Worm (Caenorhabditis elegans) whole organism, L1 larva: Measurements from ENCODE around the gene ins-37.

Source experiments
- C16A3.4 ChIP-seq: fragments of 150-350 bp; optimal IDR thresholded peaks from 2 replicates; lab custom pipeline; 2014; ENCODE audit warnings: missing biosample characterization, missing genetic modification characterization
- F16B12.6 ChIP-seq: fragments of 150-350 bp; optimal IDR thresholded peaks from 2 replicates; lab custom pipeline; 2014; ENCODE audit warnings: missing biosample characterization, missing genetic modification characterization
- Y116A8C.19 ChIP-seq: sonication (generic microtip); optimal IDR thresholded peaks from 2 replicates; lab custom pipeline; 2016; ENCODE audit warnings: missing compliant biosample characterization, missing genetic modification characterization, borderline replicate concordance
- aha-1 ChIP-seq: fragments of 150-350 bp; optimal IDR thresholded peaks from 2 replicates; lab custom pipeline; 2014; ENCODE audit warnings: missing biosample characterization, missing genetic modification characterization
- alr-1 ChIP-seq: fragments of 200-800 bp; sonication (Bioruptor generic); optimal IDR thresholded peaks from 2 replicates; lab custom pipeline; 2018; ENCODE audit warnings: borderline replicate concordance, mild to moderate bottlenecking, missing genetic modification characterization, missing compliant biosample characterization
- aly-2 ChIP-seq: fragments of 150-350 bp; optimal IDR thresholded peaks from 2 replicates; lab custom pipeline; 2014; ENCODE audit warnings: missing biosample characterization, missing genetic modification characterization
- ceh-82 ChIP-seq, 3 experiments: fragments of 150-350 bp in 1 of 3; sonication (generic microtip) in 2 of 3; optimal IDR thresholded peaks; 2 replicates each; lab custom pipeline; 2014 to 2017; ENCODE audit warnings: missing biosample characterization in 3 of 3, missing genetic modification characterization in 3 of 3
- ceh-88 ChIP-seq: fragments of 200-800 bp; sonication (Bioruptor generic); IDR thresholded peaks from 2 replicates; pipeline ENCODE4 v1.3.6; 2022; ENCODE audit warnings: missing genetic modification characterization, missing compliant biosample characterization
- ces-1 ChIP-seq: fragments of 150-350 bp; optimal IDR thresholded peaks from 2 replicates; lab custom pipeline; 2014; ENCODE audit warnings: missing biosample characterization, missing genetic modification reagents, missing genetic modification characterization
- dsc-1 ChIP-seq: sonication (generic microtip); optimal IDR thresholded peaks from 2 replicates; lab custom pipeline; 2016; ENCODE audit warnings: mild to moderate bottlenecking, missing genetic modification characterization, missing compliant biosample characterization
- efl-1 ChIP-seq, 4 experiments: fragments of 150-350 bp; optimal IDR thresholded peaks in 3 of 4; peaks in 1 of 4; 1 replicate in 1 of 4; 2 replicates in 3 of 4; lab custom pipeline; 2014; ENCODE audit warnings: missing biosample characterization in 2 of 4, missing genetic modification characterization in 2 of 4, missing genetic modification reagents in 2 of 4
- efl-3 ChIP-seq: fragments of 200-800 bp; sonication (Bioruptor generic); optimal IDR thresholded peaks from 2 replicates; lab custom pipeline; 2018; ENCODE audit warnings: mild to moderate bottlenecking, missing genetic modification characterization, missing compliant biosample characterization
- ets-5 ChIP-seq: fragments of 200-800 bp; sonication (Bioruptor generic); IDR thresholded peaks from 2 replicates; pipeline ENCODE4 v1.3.6; 2022; ENCODE audit warnings: missing genetic modification characterization, missing compliant biosample characterization
- fkh-10 ChIP-seq: sonication (generic microtip); optimal IDR thresholded peaks from 2 replicates; lab custom pipeline; 2017; ENCODE audit warnings: missing biosample characterization, missing genetic modification reagents, missing genetic modification characterization
- grh-1 ChIP-seq: fragments of 200-800 bp; sonication (Bioruptor generic); IDR thresholded peaks from 2 replicates; pipeline ENCODE4 v1.3.6; 2022; ENCODE audit warnings: missing genetic modification reagents, missing genetic modification characterization, missing compliant biosample characterization
- lin-13 ChIP-seq: fragments of 150-350 bp; optimal IDR thresholded peaks from 2 replicates; lab custom pipeline; 2014; ENCODE audit warnings: missing biosample characterization, missing genetic modification reagents, missing genetic modification characterization
- lin-14 ChIP-seq: fragments of 200-800 bp; sonication (Bioruptor generic); optimal IDR thresholded peaks from 2 replicates; lab custom pipeline; 2018; ENCODE audit warnings: mild to moderate bottlenecking, missing genetic modification characterization, moderate library complexity, missing compliant biosample characterization
- lin-35 ChIP-seq, 2 experiments: fragments of 150-350 bp; optimal IDR thresholded peaks; 2 replicates each; lab custom pipeline; 2014; ENCODE audit warnings: missing biosample characterization in 2 of 2, missing genetic modification characterization in 2 of 2, missing genetic modification reagents in 2 of 2
- lin-39 ChIP-seq: fragments of 150-350 bp; optimal IDR thresholded peaks from 2 replicates; lab custom pipeline; 2014; ENCODE audit warnings: missing biosample characterization, missing genetic modification reagents, missing genetic modification characterization
- lsy-2 ChIP-seq, 2 experiments: fragments of 150-350 bp; optimal IDR thresholded peaks; 2 replicates each; lab custom pipeline; 2014; ENCODE audit warnings: missing biosample characterization in 2 of 2, missing genetic modification characterization in 2 of 2
- mdl-1 ChIP-seq, 2 experiments: fragments of 150-350 bp; optimal IDR thresholded peaks; 2 replicates each; lab custom pipeline; 2014 to 2017; ENCODE audit warnings: missing biosample characterization in 2 of 2, missing genetic modification characterization in 2 of 2, inconsistent platforms in 1 of 2
- mep-1 ChIP-seq: fragments of 150-350 bp; optimal IDR thresholded peaks from 2 replicates; lab custom pipeline; 2014; ENCODE audit warnings: missing biosample characterization, missing genetic modification characterization
- nhr-19 ChIP-seq: fragments of 200-800 bp; sonication (Bioruptor generic); conservative IDR thresholded peaks from 2 replicates; pipeline ENCODE4 v1.3.6; 2022; ENCODE audit warnings: missing genetic modification characterization, missing compliant biosample characterization
- nhr-20 ChIP-seq: sonication (generic microtip); optimal IDR thresholded peaks from 2 replicates; lab custom pipeline; 2016; ENCODE audit warnings: mild to moderate bottlenecking, missing genetic modification characterization, missing compliant biosample characterization
- nhr-237 ChIP-seq: fragments of 150-350 bp; optimal IDR thresholded peaks from 2 replicates; lab custom pipeline; 2014; ENCODE audit warnings: missing biosample characterization, missing genetic modification characterization
- nhr-47 ChIP-seq: sonication (generic microtip); optimal IDR thresholded peaks from 2 replicates; lab custom pipeline; 2016; ENCODE audit warnings: mild to moderate bottlenecking, missing genetic modification characterization, moderate library complexity, missing compliant biosample characterization
- nhr-71 ChIP-seq: sonication (generic microtip); optimal IDR thresholded peaks from 2 replicates; lab custom pipeline; 2016; ENCODE audit warnings: mild to moderate bottlenecking, missing genetic modification characterization, moderate library complexity, missing compliant biosample characterization
- nhr-85 ChIP-seq: sonication (generic microtip); peaks from one replicate; lab custom pipeline; 2016; ENCODE audit warnings: missing genetic modification characterization, inconsistent platforms, missing compliant biosample characterization
- pag-3 ChIP-seq: sonication (generic microtip); optimal IDR thresholded peaks from 2 replicates; lab custom pipeline; 2017; ENCODE audit warnings: missing genetic modification characterization, mild to moderate bottlenecking, missing compliant biosample characterization, antibody characterized with exemption, borderline replicate concordance; ENCODE audit not compliant: insufficient read depth
- pax-3 ChIP-seq: fragments of 200-800 bp; sonication (Bioruptor generic); optimal IDR thresholded peaks from 2 replicates; lab custom pipeline; 2018; ENCODE audit warnings: mild to moderate bottlenecking, missing genetic modification characterization, moderate library complexity, missing compliant biosample characterization
- pqm-1 ChIP-seq: sonication (generic microtip); optimal IDR thresholded peaks from 3 replicates; lab custom pipeline; 2017; ENCODE audit warnings: missing biosample characterization, missing genetic modification characterization
- rnt-1 ChIP-seq: sonication (generic microtip); optimal IDR thresholded peaks from 2 replicates; lab custom pipeline; 2016; ENCODE audit warnings: mild to moderate bottlenecking, missing genetic modification characterization, moderate library complexity, missing compliant biosample characterization
- snpc-4 ChIP-seq: fragments of 150-350 bp; optimal IDR thresholded peaks from 2 replicates; lab custom pipeline; 2014; ENCODE audit warnings: missing biosample characterization, missing genetic modification characterization
- snu-23 ChIP-seq: sonication (generic microtip); optimal IDR thresholded peaks from 2 replicates; lab custom pipeline; 2016; ENCODE audit warnings: missing genetic modification characterization, missing compliant biosample characterization
- sup-37 ChIP-seq: fragments of 200-800 bp; sonication (Bioruptor generic); optimal IDR thresholded peaks from 2 replicates; lab custom pipeline; 2018; ENCODE audit warnings: mild to moderate bottlenecking, missing genetic modification characterization, missing compliant biosample characterization
- swsn-7 ChIP-seq: sonication (generic microtip); optimal IDR thresholded peaks from 2 replicates; lab custom pipeline; 2016; ENCODE audit warnings: missing genetic modification characterization, missing compliant biosample characterization
- tbx-2 ChIP-seq: sonication (generic microtip); optimal IDR thresholded peaks from 2 replicates; lab custom pipeline; 2016; ENCODE audit warnings: missing genetic modification characterization, missing compliant biosample characterization
- tlp-1 ChIP-seq: fragments of 150-350 bp; optimal IDR thresholded peaks from 2 replicates; lab custom pipeline; 2014; ENCODE audit warnings: missing biosample characterization, missing genetic modification characterization
- unc-62 ChIP-seq: fragments of 150-350 bp; optimal IDR thresholded peaks from 2 replicates; lab custom pipeline; 2014; ENCODE audit warnings: missing biosample characterization, missing genetic modification reagents, missing genetic modification characterization
- unc-98 ChIP-seq: fragments of 200-800 bp; sonication (Bioruptor generic); IDR thresholded peaks from 2 replicates; pipeline ENCODE4 v1.3.6; 2022; ENCODE audit warnings: missing genetic modification characterization, missing compliant biosample characterization
- vab-15 ChIP-seq: sonication (generic microtip); optimal IDR thresholded peaks from 2 replicates; lab custom pipeline; 2017; ENCODE audit warnings: missing genotype, mild to moderate bottlenecking, missing genetic modification characterization, missing compliant biosample characterization

Gene ins-37

ce11 chrII:13813413-13813812, 22.5 kb downstream of the ins-37 start:
- no peak for TF ChIP-seq aly-2
- TF ChIP-seq lsy-2 (tag; optimal IDR thresholded peaks at IDR 0.05; lab: Kevin White, UChicago), result no peak
- TF ChIP-seq tbx-2 (tag; lab: Kevin White, UChicago), result peak; percentile 31
- TF ChIP-seq ces-1, result peak; percentile 58
- TF ChIP-seq lin-35 (GFP tag; optimal IDR thresholded peaks at IDR 0.05; lab: Kevin White, UChicago), result no peak
- TF ChIP-seq ceh-82 (tag; optimal IDR thresholded peaks at IDR 0.05; lab: Kevin White, UChicago), result no peak
- no peak for TF ChIP-seq unc-98 (GFP tag; lab: Robert Waterston, UW)
- peak; percentile 4 for TF ChIP-seq nhr-85 (tag; lab: Kevin White, UChicago)
- TF ChIP-seq ceh-88 (GFP tag; lab: Robert Waterston, UW), result no peak
- no peak for TF ChIP-seq pqm-1
- peak; percentile 38 for TF ChIP-seq fkh-10 (GFP tag; lab: Kevin White, UChicago)
- TF ChIP-seq Y116A8C.19 (tag; lab: Kevin White, UChicago), result no peak
- no peak for TF ChIP-seq pax-3 (tag; lab: Kevin White, UChicago)
- TF ChIP-seq alr-1 (tag; lab: Kevin White, UChicago), result no peak
- no peak for TF ChIP-seq dsc-1 (tag; lab: Kevin White, UChicago)
- TF ChIP-seq C16A3.4 (tag; lab: Kevin White, UChicago), result no peak
- TF ChIP-seq rnt-1 (tag; lab: Kevin White, UChicago), result no peak
- TF ChIP-seq efl-3 (GFP tag; lab: Kevin White, UChicago), result no peak
- TF ChIP-seq mep-1 (tag; lab: Kevin White, UChicago), result no peak
- TF ChIP-seq lin-13 (GFP tag; lab: Kevin White, UChicago), result no peak
- TF ChIP-seq snpc-4 (tag; lab: Kevin White, UChicago), result peak; percentile 69
- peak; percentile 48 for TF ChIP-seq nhr-47 (tag; lab: Kevin White, UChicago)
- TF ChIP-seq unc-62 (GFP tag; lab: Kevin White, UChicago), result no peak
- no peak for TF ChIP-seq pag-3 (tag; lab: Kevin White, UChicago)
- TF ChIP-seq swsn-7 (tag; lab: Kevin White, UChicago), result peak; percentile 16
- peak; percentile 76 for TF ChIP-seq lin-14 (GFP tag; lab: Kevin White, UChicago)
- no peak for TF ChIP-seq sup-37 (GFP tag; lab: Kevin White, UChicago)
- no peak for TF ChIP-seq F16B12.6 (tag; lab: Kevin White, UChicago)
- no peak for TF ChIP-seq vab-15
- no peak for TF ChIP-seq tlp-1 (tag; lab: Kevin White, UChicago)
- no peak for TF ChIP-seq ets-5 (GFP tag; lab: Robert Waterston, UW)
- TF ChIP-seq mdl-1 (tag; optimal IDR thresholded peaks at IDR 0.05; lab: Kevin White, UChicago), result no peak
- no peak for TF ChIP-seq grh-1 (GFP tag; lab: Robert Waterston, UW)
- no peak for TF ChIP-seq snu-23 (GFP tag; lab: Kevin White, UChicago)
- TF ChIP-seq nhr-20 (tag; lab: Kevin White, UChicago), result no peak
- TF ChIP-seq efl-1 (optimal IDR thresholded peaks at IDR 0.05; lab: Kevin White, UChicago), result no peak
- no peak for TF ChIP-seq efl-1 (GFP tag; optimal IDR thresholded peaks at IDR 0.05 in 1 of 2; lab: Kevin White, UChicago)
- TF ChIP-seq nhr-237 (tag; lab: Kevin White, UChicago), result no peak
- peak; percentile 49 for TF ChIP-seq nhr-71
- no peak for TF ChIP-seq nhr-19 (GFP tag; lab: Robert Waterston, UW)

DNA sequence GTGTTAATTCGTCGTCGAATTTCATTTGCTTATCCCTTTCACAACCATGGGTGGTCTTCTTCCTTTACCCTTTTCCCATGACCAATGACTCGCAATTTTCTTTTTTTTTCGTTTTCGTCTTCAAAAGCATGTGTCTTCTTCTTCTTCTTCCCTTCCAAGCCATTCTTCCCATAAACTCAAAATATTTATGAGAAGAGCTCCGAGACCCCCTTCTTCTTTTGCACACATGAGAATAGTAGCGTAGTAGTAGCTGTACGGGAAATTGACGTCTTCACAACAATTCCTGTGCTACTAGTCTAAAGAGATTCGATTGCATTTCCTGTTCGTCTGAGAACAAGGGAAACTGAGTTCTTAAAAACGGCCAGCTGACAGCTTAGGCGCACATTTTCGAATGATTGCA, 23.6 kb downstream of the ins-37 start:
- TF ChIP-seq aha-1 (no peak), lin-14 (GFP tag; lab: Kevin White, UChicago) (peak; percentile 38), grh-1 (GFP tag; lab: Robert Waterston, UW) (no peak), fkh-10 (GFP tag; lab: Kevin White, UChicago) (peak; percentile 61), lin-39 (tag; lab: Kevin White, UChicago) (no peak)
